Worm (Caenorhabditis elegans) whole organism, L1 larva: ENCODE data around the gene pafo-1.
A peak's percentile ranks its signal among the peaks of the same experiment; 100 is the strongest.

Experiments
- C34B4.2 ChIP-seq: sonication (generic microtip); optimal IDR thresholded peaks from 2 replicates; lab custom pipeline; 2017; ENCODE audit warnings: mild to moderate bottlenecking, missing genetic modification characterization, missing compliant biosample characterization
- Y116A8C.19 ChIP-seq: sonication (generic microtip); optimal IDR thresholded peaks from 2 replicates; lab custom pipeline; 2016; ENCODE audit warnings: missing compliant biosample characterization, missing genetic modification characterization, borderline replicate concordance
- aha-1 ChIP-seq: fragments of 150-350 bp; optimal IDR thresholded peaks from 2 replicates; lab custom pipeline; 2014; ENCODE audit warnings: missing biosample characterization, missing genetic modification characterization
- aly-2 ChIP-seq: fragments of 150-350 bp; optimal IDR thresholded peaks from 2 replicates; lab custom pipeline; 2014; ENCODE audit warnings: missing biosample characterization, missing genetic modification characterization
- blmp-1 ChIP-seq: fragments of 150-350 bp; optimal IDR thresholded peaks from 2 replicates; lab custom pipeline; 2014; ENCODE audit warnings: missing biosample characterization, missing genetic modification characterization
- ceh-63 ChIP-seq: fragments of 200-800 bp; sonication (Bioruptor generic); optimal IDR thresholded peaks from 2 replicates; lab custom pipeline; 2018; ENCODE audit warnings: mild to moderate bottlenecking, missing genetic modification characterization, missing compliant biosample characterization
- ceh-82 ChIP-seq, 3 experiments: fragments of 150-350 bp in 1 of 3; sonication (generic microtip) in 2 of 3; optimal IDR thresholded peaks; 2 replicates each; lab custom pipeline; 2014 to 2017; ENCODE audit warnings: missing biosample characterization in 3 of 3, missing genetic modification characterization in 3 of 3
- ceh-88 ChIP-seq: fragments of 200-800 bp; sonication (Bioruptor generic); IDR thresholded peaks from 2 replicates; pipeline ENCODE4 v1.3.6; 2022; ENCODE audit warnings: missing genetic modification characterization, missing compliant biosample characterization
- ceh-90 ChIP-seq: sonication (generic microtip); optimal IDR thresholded peaks from 2 replicates; lab custom pipeline; 2016; ENCODE audit warnings: missing genetic modification characterization, missing compliant biosample characterization
- ces-1 ChIP-seq: fragments of 150-350 bp; optimal IDR thresholded peaks from 2 replicates; lab custom pipeline; 2014; ENCODE audit warnings: missing biosample characterization, missing genetic modification reagents, missing genetic modification characterization
- dpl-1 ChIP-seq, 3 experiments: fragments of 150-350 bp in 2 of 3; sonication (generic microtip) in 1 of 3; optimal IDR thresholded peaks; 2 replicates each; lab custom pipeline; 2014 to 2017; ENCODE audit warnings: missing biosample characterization in 3 of 3, missing genetic modification characterization in 3 of 3, missing genetic modification reagents in 3 of 3
- efl-1 ChIP-seq, 4 experiments: fragments of 150-350 bp; optimal IDR thresholded peaks in 3 of 4; peaks in 1 of 4; 1 replicate in 1 of 4; 2 replicates in 3 of 4; lab custom pipeline; 2014; ENCODE audit warnings: missing biosample characterization in 2 of 4, missing genetic modification characterization in 2 of 4, missing genetic modification reagents in 2 of 4
- elt-3 ChIP-seq, 6 experiments: fragments of 150-350 bp in 1 of 6; sonication (generic microtip); optimal IDR thresholded peaks; 2 replicates each; lab custom pipeline; 2017 to 2018; ENCODE audit warnings: missing biosample characterization in 6 of 6, missing genetic modification characterization in 6 of 6, inconsistent platforms in 1 of 6
- fkh-10 ChIP-seq: sonication (generic microtip); optimal IDR thresholded peaks from 2 replicates; lab custom pipeline; 2017; ENCODE audit warnings: missing biosample characterization, missing genetic modification reagents, missing genetic modification characterization
- hlh-17 ChIP-seq: fragments of 200-800 bp; sonication (Bioruptor generic); optimal IDR thresholded peaks from 2 replicates; lab custom pipeline; 2018; ENCODE audit warnings: missing genetic modification characterization, mild to moderate bottlenecking, missing compliant biosample characterization, moderate library complexity, borderline replicate concordance
- isw-1 ChIP-seq: fragments of 200-800 bp; sonication (Bioruptor generic); IDR thresholded peaks from 2 replicates; pipeline ENCODE4 v1.3.6; 2022; ENCODE audit warnings: missing genetic modification characterization, missing compliant biosample characterization
- jun-1 ChIP-seq: fragments of 150-350 bp; optimal IDR thresholded peaks from 2 replicates; lab custom pipeline; 2014; ENCODE audit warnings: missing biosample characterization, missing genetic modification reagents, missing genetic modification characterization
- lin-14 ChIP-seq: fragments of 200-800 bp; sonication (Bioruptor generic); optimal IDR thresholded peaks from 2 replicates; lab custom pipeline; 2018; ENCODE audit warnings: mild to moderate bottlenecking, missing genetic modification characterization, moderate library complexity, missing compliant biosample characterization
- lin-35 ChIP-seq, 2 experiments: fragments of 150-350 bp; optimal IDR thresholded peaks; 2 replicates each; lab custom pipeline; 2014; ENCODE audit warnings: missing biosample characterization in 2 of 2, missing genetic modification characterization in 2 of 2, missing genetic modification reagents in 2 of 2
- lir-3 ChIP-seq: sonication (generic microtip); optimal IDR thresholded peaks from 2 replicates; lab custom pipeline; 2016; ENCODE audit warnings: mild to moderate bottlenecking, missing genetic modification characterization, moderate library complexity, missing compliant biosample characterization; ENCODE audit not compliant: poor library complexity
- lsy-2 ChIP-seq, 2 experiments: fragments of 150-350 bp; optimal IDR thresholded peaks; 2 replicates each; lab custom pipeline; 2014; ENCODE audit warnings: missing biosample characterization in 2 of 2, missing genetic modification characterization in 2 of 2
- mab-9 ChIP-seq: fragments of 200-800 bp; sonication (Bioruptor generic); IDR thresholded peaks from 2 replicates; pipeline ENCODE4 v1.3.6; 2022; ENCODE audit warnings: missing genetic modification reagents, missing genetic modification characterization, missing compliant biosample characterization
- mef-2 ChIP-seq: fragments of 150-350 bp; optimal IDR thresholded peaks from 2 replicates; lab custom pipeline; 2014; ENCODE audit warnings: missing biosample characterization, missing genetic modification characterization
- nhr-11 ChIP-seq: fragments of 150-350 bp; optimal IDR thresholded peaks from 2 replicates; lab custom pipeline; 2014; ENCODE audit warnings: missing biosample characterization, missing genetic modification characterization
- nhr-19 ChIP-seq: fragments of 200-800 bp; sonication (Bioruptor generic); conservative IDR thresholded peaks from 2 replicates; pipeline ENCODE4 v1.3.6; 2022; ENCODE audit warnings: missing genetic modification characterization, missing compliant biosample characterization
- nhr-20 ChIP-seq: sonication (generic microtip); optimal IDR thresholded peaks from 2 replicates; lab custom pipeline; 2016; ENCODE audit warnings: mild to moderate bottlenecking, missing genetic modification characterization, missing compliant biosample characterization
- nhr-237 ChIP-seq: fragments of 150-350 bp; optimal IDR thresholded peaks from 2 replicates; lab custom pipeline; 2014; ENCODE audit warnings: missing biosample characterization, missing genetic modification characterization
- nhr-47 ChIP-seq: sonication (generic microtip); optimal IDR thresholded peaks from 2 replicates; lab custom pipeline; 2016; ENCODE audit warnings: mild to moderate bottlenecking, missing genetic modification characterization, moderate library complexity, missing compliant biosample characterization
- nhr-71 ChIP-seq: sonication (generic microtip); optimal IDR thresholded peaks from 2 replicates; lab custom pipeline; 2016; ENCODE audit warnings: mild to moderate bottlenecking, missing genetic modification characterization, moderate library complexity, missing compliant biosample characterization
- nhr-85 ChIP-seq: sonication (generic microtip); peaks from one replicate; lab custom pipeline; 2016; ENCODE audit warnings: missing genetic modification characterization, inconsistent platforms, missing compliant biosample characterization
- nhr-90 ChIP-seq: sonication (generic microtip); optimal IDR thresholded peaks from 2 replicates; lab custom pipeline; 2016; ENCODE audit warnings: mild to moderate bottlenecking, missing genetic modification characterization, missing compliant biosample characterization; ENCODE audit not compliant: poor library complexity
- pag-3 ChIP-seq: sonication (generic microtip); optimal IDR thresholded peaks from 2 replicates; lab custom pipeline; 2017; ENCODE audit warnings: missing genetic modification characterization, mild to moderate bottlenecking, missing compliant biosample characterization, antibody characterized with exemption, borderline replicate concordance; ENCODE audit not compliant: insufficient read depth
- rnt-1 ChIP-seq: sonication (generic microtip); optimal IDR thresholded peaks from 2 replicates; lab custom pipeline; 2016; ENCODE audit warnings: mild to moderate bottlenecking, missing genetic modification characterization, moderate library complexity, missing compliant biosample characterization
- skn-1 ChIP-seq: fragments of 150-350 bp; optimal IDR thresholded peaks from 2 replicates; lab custom pipeline; 2014; ENCODE audit warnings: missing biosample characterization, missing genetic modification characterization
- snpc-4 ChIP-seq: fragments of 150-350 bp; optimal IDR thresholded peaks from 2 replicates; lab custom pipeline; 2014; ENCODE audit warnings: missing biosample characterization, missing genetic modification characterization
- sox-4 ChIP-seq: sonication (generic microtip); optimal IDR thresholded peaks from 2 replicates; lab custom pipeline; 2016; ENCODE audit warnings: missing genetic modification characterization, missing compliant biosample characterization
- sptf-1 ChIP-seq: fragments of 150-350 bp; optimal IDR thresholded peaks from 2 replicates; lab custom pipeline; 2014; ENCODE audit warnings: missing biosample characterization, missing genetic modification characterization
- swsn-7 ChIP-seq: sonication (generic microtip); optimal IDR thresholded peaks from 2 replicates; lab custom pipeline; 2016; ENCODE audit warnings: missing genetic modification characterization, missing compliant biosample characterization
- tbx-2 ChIP-seq: sonication (generic microtip); optimal IDR thresholded peaks from 2 replicates; lab custom pipeline; 2016; ENCODE audit warnings: missing genetic modification characterization, missing compliant biosample characterization
- tlp-1 ChIP-seq: fragments of 150-350 bp; optimal IDR thresholded peaks from 2 replicates; lab custom pipeline; 2014; ENCODE audit warnings: missing biosample characterization, missing genetic modification characterization
- unc-130 ChIP-seq: fragments of 150-350 bp; optimal IDR thresholded peaks from 2 replicates; lab custom pipeline; 2017; ENCODE audit warnings: missing biosample characterization, missing genetic modification characterization, inconsistent platforms
- unc-30 ChIP-seq: sonication (generic microtip); optimal IDR thresholded peaks from 2 replicates; lab custom pipeline; 2017; ENCODE audit warnings: missing biosample characterization, missing genetic modification characterization
- unc-86 ChIP-seq: sonication (generic microtip); optimal IDR thresholded peaks from 2 replicates; lab custom pipeline; 2016; ENCODE audit warnings: missing genetic modification characterization, missing compliant biosample characterization
- unc-98 ChIP-seq: fragments of 200-800 bp; sonication (Bioruptor generic); IDR thresholded peaks from 2 replicates; pipeline ENCODE4 v1.3.6; 2022; ENCODE audit warnings: missing genetic modification characterization, missing compliant biosample characterization
- vab-15 ChIP-seq: sonication (generic microtip); optimal IDR thresholded peaks from 2 replicates; lab custom pipeline; 2017; ENCODE audit warnings: missing genotype, mild to moderate bottlenecking, missing genetic modification characterization, missing compliant biosample characterization
- zip-4 ChIP-seq: fragments of 200-800 bp; sonication (Bioruptor generic); optimal IDR thresholded peaks from 2 replicates; lab custom pipeline; 2018; ENCODE audit warnings: mild to moderate bottlenecking, missing genetic modification characterization, moderate library complexity, missing compliant biosample characterization
- ztf-11 ChIP-seq, 2 experiments: sonication (generic microtip); optimal IDR thresholded peaks; 2 replicates each; lab custom pipeline; 2016 to 2017; ENCODE audit warnings: missing genetic modification characterization in 2 of 2, missing biosample characterization in 1 of 2, missing compliant biosample characterization in 1 of 2

pafo-1 gene

DNA sequence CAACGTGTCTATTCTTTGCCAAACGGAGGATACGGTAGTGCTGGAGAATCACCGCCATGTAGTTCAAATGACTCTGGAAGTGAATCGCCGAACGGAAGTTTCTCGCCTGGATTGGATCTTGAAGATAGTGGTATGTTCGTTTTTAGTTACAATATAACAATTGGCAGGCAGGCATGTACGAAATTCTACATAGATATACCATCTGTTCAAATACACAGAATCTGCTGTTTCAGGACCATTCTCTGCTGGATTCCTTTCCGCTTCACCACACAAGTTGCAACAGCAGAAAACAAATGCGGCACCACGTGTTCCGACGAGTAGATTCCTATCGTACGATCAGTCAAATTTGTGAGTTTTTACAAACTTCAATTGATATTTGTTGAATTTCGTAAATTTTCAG is 18.0 kb downstream of the pafo-1 start:
- TF ChIP-seq tlp-1 (tag; lab: Kevin White, UChicago) (no peak), nhr-237 (no peak), hlh-17 (GFP tag; lab: Kevin White, UChicago) (no peak), lsy-2 (tag; optimal IDR thresholded peaks at IDR 0.05; lab: Kevin White, UChicago) (no peak), blmp-1 (tag; lab: Kevin White, UChicago) (no peak), rnt-1 (tag; lab: Kevin White, UChicago) (no peak), efl-1 (optimal IDR thresholded peaks at IDR 0.05; lab: Kevin White, UChicago) (no peak), efl-1 (GFP tag; optimal IDR thresholded peaks at IDR 0.05 in 1 of 2; lab: Kevin White, UChicago) (peak in 1 of 2 experiments; percentile 21)

ce11 chrV:11541284-11541683 is 19.8 kb downstream of the pafo-1 start:
- peak in 1 of 2 experiments; percentile 3 for TF ChIP-seq efl-1 (optimal IDR thresholded peaks at IDR 0.05; lab: Kevin White, UChicago)
- TF ChIP-seq efl-1 (GFP tag; optimal IDR thresholded peaks at IDR 0.05 in 1 of 2; lab: Kevin White, UChicago), result no peak
- TF ChIP-seq lir-3 (tag; lab: Kevin White, UChicago), result no peak
- TF ChIP-seq jun-1 (tag; lab: Kevin White, UChicago), result peak; percentile 7
- no peak for TF ChIP-seq ces-1 (GFP tag; lab: Kevin White, UChicago)
- TF ChIP-seq vab-15 (tag; lab: Kevin White, UChicago), result peak; percentile 4

DNA sequence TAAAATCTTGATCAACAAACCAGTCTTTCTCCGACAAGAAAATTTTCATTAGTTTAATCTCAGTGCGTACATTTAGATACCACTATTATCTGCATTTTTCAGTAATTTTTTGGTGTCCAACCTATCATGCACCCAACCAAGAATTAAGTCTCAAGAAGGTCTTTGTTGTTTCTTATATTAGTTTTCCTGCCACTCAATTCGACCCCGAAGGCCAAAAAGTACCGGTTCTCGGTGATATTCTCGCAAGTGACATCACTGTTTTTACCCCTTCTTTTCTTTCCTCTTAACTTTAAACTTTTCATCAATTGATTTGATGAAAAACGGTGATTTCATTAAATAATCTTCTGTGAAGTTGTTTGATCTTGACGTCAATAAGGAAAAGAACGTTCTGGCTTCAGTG is 22.1 kb downstream of the pafo-1 start, which contains the start of gene F38B7.2:
TSS of gene F38B7.2 (plus strand) at position 400 of the 400 bp plus-strand sequence.
- no peak for TF ChIP-seq lin-35 (GFP tag; optimal IDR thresholded peaks at IDR 0.05; lab: Kevin White, UChicago)
- TF ChIP-seq unc-130, result no peak
- TF ChIP-seq ces-1 (GFP tag; lab: Kevin White, UChicago), result no peak
- no peak for TF ChIP-seq aha-1 (tag; lab: Kevin White, UChicago)
- TF ChIP-seq aly-2 (tag; lab: Kevin White, UChicago), result no peak
- no peak for TF ChIP-seq pag-3 (tag; lab: Kevin White, UChicago)
- peak; percentile 90 for TF ChIP-seq nhr-85 (tag; lab: Kevin White, UChicago)
- TF ChIP-seq C34B4.2 (tag; lab: Kevin White, UChicago), result no peak
- TF ChIP-seq sptf-1 (tag; lab: Kevin White, UChicago), result no peak
- TF ChIP-seq isw-1, result no peak
- TF ChIP-seq ceh-90 (tag; lab: Kevin White, UChicago), result no peak
- no peak for TF ChIP-seq unc-98 (GFP tag; lab: Robert Waterston, UW)
- no peak for TF ChIP-seq mef-2
- TF ChIP-seq nhr-11 (tag; lab: Kevin White, UChicago), result no peak
- TF ChIP-seq tbx-2, result no peak
- peak; percentile 23 for TF ChIP-seq lin-14 (GFP tag; lab: Kevin White, UChicago)
- TF ChIP-seq ceh-88, result no peak
- no peak for TF ChIP-seq Y116A8C.19 (tag; lab: Kevin White, UChicago)
- TF ChIP-seq nhr-47 (tag; lab: Kevin White, UChicago), result no peak
- no peak for TF ChIP-seq unc-30 (tag; lab: Kevin White, UChicago)
- no peak for TF ChIP-seq nhr-19 (GFP tag; lab: Robert Waterston, UW)
- no peak for TF ChIP-seq snpc-4 (tag; lab: Kevin White, UChicago)
- TF ChIP-seq mab-9, result no peak
- TF ChIP-seq nhr-90 (tag; lab: Kevin White, UChicago), result peak; percentile 2
- TF ChIP-seq skn-1 (tag; lab: Kevin White, UChicago), result no peak
- TF ChIP-seq elt-3 (tag; optimal IDR thresholded peaks at IDR 0.05; lab: Kevin White, UChicago), result peak in 4 of 6 experiments; percentile 25 to 48 (median 42)
- peak; percentile 11 for TF ChIP-seq nhr-20 (tag; lab: Kevin White, UChicago)
- TF ChIP-seq unc-86 (tag; lab: Kevin White, UChicago), result no peak
- no peak for TF ChIP-seq zip-4 (GFP tag; lab: Kevin White, UChicago)
- no peak for TF ChIP-seq fkh-10 (GFP tag; lab: Kevin White, UChicago)
- TF ChIP-seq hlh-17 (GFP tag; lab: Kevin White, UChicago), result no peak
- TF ChIP-seq jun-1 (tag; lab: Kevin White, UChicago), result no peak
- no peak for TF ChIP-seq ceh-82 (tag; optimal IDR thresholded peaks at IDR 0.05; lab: Kevin White, UChicago)
- no peak for TF ChIP-seq ztf-11 (tag; optimal IDR thresholded peaks at IDR 0.05; lab: Kevin White, UChicago)
- TF ChIP-seq efl-1 (optimal IDR thresholded peaks at IDR 0.05; lab: Kevin White, UChicago), result no peak
- TF ChIP-seq efl-1 (GFP tag; optimal IDR thresholded peaks at IDR 0.05 in 1 of 2; lab: Kevin White, UChicago), result peak in 1 of 2 experiments; percentile 89
- no peak for TF ChIP-seq dpl-1 (GFP tag; optimal IDR thresholded peaks at IDR 0.05; lab: Kevin White, UChicago)
- TF ChIP-seq nhr-71, result peak; percentile 30
- no peak for TF ChIP-seq ceh-63 (GFP tag; lab: Kevin White, UChicago)
- TF ChIP-seq swsn-7 (tag; lab: Kevin White, UChicago), result no peak
- TF ChIP-seq blmp-1 (tag; lab: Kevin White, UChicago), result peak; percentile 44
- TF ChIP-seq sox-4 (tag; lab: Kevin White, UChicago), result no peak
